Worm (Caenorhabditis elegans) whole organism, L4 larva: ENCODE results near the gene str-103.
A peak's percentile ranks its signal among the peaks of the same experiment; 100 is the strongest.

Source experiments
- F26F4.8 ChIP-seq: fragments of 200-800 bp; sonication (Bioruptor generic); conservative IDR thresholded peaks from 2 replicates; pipeline ENCODE4 v1.3.6; 2022; ENCODE audit warnings: missing genetic modification characterization, missing compliant biosample characterization
- F49E8.2 ChIP-seq: sonication (generic microtip); optimal IDR thresholded peaks from 2 replicates; lab custom pipeline; 2016; ENCODE audit warnings: missing compliant biosample characterization, mild to moderate bottlenecking, missing genetic modification characterization, borderline replicate concordance
- Y105C5A.15 ChIP-seq: fragments of 200-800 bp; sonication (Bioruptor generic); IDR thresholded peaks from 2 replicates; pipeline ENCODE4 v1.3.6; 2022; ENCODE audit warnings: missing genetic modification characterization, missing compliant biosample characterization
- Y75B8A.6 ChIP-seq: fragments of 200-800 bp; sonication (Bioruptor generic); IDR thresholded peaks from 2 replicates; pipeline ENCODE4 v1.3.6; 2022; ENCODE audit warnings: missing genetic modification reagents, missing genetic modification characterization, missing compliant biosample characterization
- ZK546.5 ChIP-seq, 2 experiments: sonication (generic microtip); optimal IDR thresholded peaks; 2 replicates each; lab custom pipeline; 2017; ENCODE audit warnings: missing biosample characterization in 2 of 2, missing genetic modification characterization in 2 of 2
- ama-1 ChIP-seq: fragments of 150-350 bp; optimal IDR thresholded peaks from 2 replicates; lab custom pipeline; 2014; ENCODE audit warnings: inconsistent platforms, mixed read lengths
- ceh-20 ChIP-seq: fragments of 200-800 bp; sonication (Bioruptor generic); IDR thresholded peaks from 2 replicates; pipeline ENCODE4 v1.3.6; 2022; ENCODE audit warnings: missing genetic modification reagents, missing genetic modification characterization, missing compliant biosample characterization
- ceh-32 ChIP-seq: sonication (generic microtip); optimal IDR thresholded peaks from 2 replicates; lab custom pipeline; 2016; ENCODE audit warnings: mild to moderate bottlenecking, missing genetic modification characterization, missing compliant biosample characterization; ENCODE audit not compliant: poor library complexity
- ceh-44 ChIP-seq: fragments of 200-800 bp; sonication (Bioruptor generic); IDR thresholded peaks from 2 replicates; pipeline ENCODE4 v1.3.6; 2022; ENCODE audit warnings: missing genetic modification reagents, missing genetic modification characterization, missing compliant biosample characterization
- cey-2 ChIP-seq: sonication (generic microtip); optimal IDR thresholded peaks from 3 replicates; lab custom pipeline; 2017; ENCODE audit warnings: missing genetic modification characterization, mild to moderate bottlenecking, missing compliant biosample characterization, antibody characterized with exemption, borderline replicate concordance; ENCODE audit not compliant: insufficient read depth
- ctbp-1 ChIP-seq: fragments of 200-800 bp; sonication (Bioruptor generic); IDR thresholded peaks from 2 replicates; pipeline ENCODE4 v1.3.6; 2022; ENCODE audit warnings: missing genetic modification reagents, missing genetic modification characterization, missing compliant biosample characterization
- daf-16 ChIP-seq, 3 experiments: sonication (generic microtip); optimal IDR thresholded peaks; 2 replicates each; lab custom pipeline; 2016 to 2017; ENCODE audit warnings: missing genetic modification characterization in 3 of 3, missing genetic modification reagents in 3 of 3, mild to moderate bottlenecking in 2 of 3, missing compliant biosample characterization in 2 of 3, missing biosample characterization in 1 of 3, moderate library complexity in 1 of 3
- daf-8 ChIP-seq: fragments of 200-800 bp; sonication (Bioruptor generic); IDR thresholded peaks from 2 replicates; pipeline ENCODE4 v1.3.6; 2022; ENCODE audit warnings: missing genetic modification characterization, missing compliant biosample characterization
- dmd-6 ChIP-seq: fragments of 200-800 bp; sonication (Bioruptor generic); IDR thresholded peaks from 2 replicates; pipeline ENCODE4 v1.3.6; 2022; ENCODE audit warnings: missing genetic modification reagents, missing genetic modification characterization, missing compliant biosample characterization
- dmd-9 ChIP-seq: fragments of 200-800 bp; sonication (Bioruptor generic); IDR thresholded peaks from 2 replicates; pipeline ENCODE4 v1.3.6; 2022; ENCODE audit warnings: missing genetic modification reagents, missing genetic modification characterization, missing compliant biosample characterization
- dpl-1 ChIP-seq: fragments of 150-350 bp; optimal IDR thresholded peaks from 2 replicates; lab custom pipeline; 2014; ENCODE audit warnings: missing biosample characterization, missing genetic modification reagents, missing genetic modification characterization
- dve-1 ChIP-seq: sonication (generic microtip); optimal IDR thresholded peaks from 2 replicates; lab custom pipeline; 2017; ENCODE audit warnings: antibody characterized with exemption, mild to moderate bottlenecking, missing genetic modification characterization, missing compliant biosample characterization; ENCODE audit not compliant: insufficient read depth
- egl-27 ChIP-seq: sonication (generic microtip); optimal IDR thresholded peaks from 3 replicates; lab custom pipeline; 2017; ENCODE audit warnings: missing biosample characterization, missing genetic modification reagents, missing genetic modification characterization
- egl-43 ChIP-seq: fragments of 200-800 bp; sonication (Bioruptor generic); IDR thresholded peaks from 2 replicates; pipeline ENCODE4 v1.3.6; 2022; ENCODE audit warnings: missing genetic modification reagents, missing genetic modification characterization, missing compliant biosample characterization
- hlh-11 ChIP-seq: fragments of 200-800 bp; sonication (Bioruptor generic); optimal IDR thresholded peaks from 2 replicates; lab custom pipeline; 2018; ENCODE audit warnings: mild to moderate bottlenecking, missing genetic modification characterization, missing compliant biosample characterization
- hlh-30 ChIP-seq: sonication (generic microtip); optimal IDR thresholded peaks from 2 replicates; lab custom pipeline; 2017; ENCODE audit warnings: antibody characterized with exemption, mild to moderate bottlenecking, missing genetic modification characterization, missing compliant biosample characterization; ENCODE audit not compliant: insufficient read depth
- lin-13 ChIP-seq: fragments of 150-350 bp; optimal IDR thresholded peaks from 2 replicates; lab custom pipeline; 2014; ENCODE audit warnings: missing biosample characterization, missing genetic modification reagents, missing genetic modification characterization
- lin-15B ChIP-seq: fragments of 150-350 bp; sonication (generic microtip); optimal IDR thresholded peaks from 3 replicates; lab custom pipeline; 2014; ENCODE audit warnings: missing biosample characterization, missing genetic modification characterization
- lin-29 ChIP-seq: fragments of 200-800 bp; sonication (Bioruptor generic); IDR thresholded peaks from 2 replicates; pipeline ENCODE4 v1.3.6; 2022; ENCODE audit warnings: missing genetic modification reagents, missing genetic modification characterization, missing compliant biosample characterization
- lin-38 ChIP-seq: fragments of 200-800 bp; sonication (Bioruptor generic); IDR thresholded peaks from 2 replicates; pipeline ENCODE4 v1.3.6; 2022; ENCODE audit warnings: missing genetic modification reagents, missing genetic modification characterization, missing compliant biosample characterization
- lin-39 ChIP-seq: fragments of 150-350 bp; optimal IDR thresholded peaks from 2 replicates; lab custom pipeline; 2014; ENCODE audit warnings: missing biosample characterization, missing genetic modification reagents, missing genetic modification characterization
- mxl-3 ChIP-seq: fragments of 200-800 bp; sonication (Bioruptor generic); optimal IDR thresholded peaks from 2 replicates; lab custom pipeline; 2018; ENCODE audit warnings: mild to moderate bottlenecking, missing genetic modification characterization, missing compliant biosample characterization
- nhr-25 ChIP-seq: sonication (generic microtip); optimal IDR thresholded peaks from 2 replicates; lab custom pipeline; 2017; ENCODE audit warnings: missing genetic modification characterization, mild to moderate bottlenecking, missing compliant biosample characterization, antibody characterized with exemption, moderate library complexity, borderline replicate concordance; ENCODE audit not compliant: insufficient read depth
- nhr-28 ChIP-seq: fragments of 150-350 bp; optimal IDR thresholded peaks from 2 replicates; lab custom pipeline; 2014; ENCODE audit warnings: missing biosample characterization, missing genetic modification characterization
- nhr-42 ChIP-seq: fragments of 200-800 bp; sonication (Bioruptor generic); IDR thresholded peaks from 2 replicates; pipeline ENCODE4 v1.3.6; 2022; ENCODE audit warnings: missing genetic modification characterization, missing compliant biosample characterization
- nhr-48 ChIP-seq: sonication (generic microtip); optimal IDR thresholded peaks from 2 replicates; lab custom pipeline; 2016; ENCODE audit warnings: mild to moderate bottlenecking, missing genetic modification characterization, missing compliant biosample characterization
- nhr-76 ChIP-seq: fragments of 150-350 bp; optimal IDR thresholded peaks from 2 replicates; lab custom pipeline; 2014; ENCODE audit warnings: missing biosample characterization, missing genetic modification characterization
- nhr-77 ChIP-seq: fragments of 150-350 bp; optimal IDR thresholded peaks from 2 replicates; lab custom pipeline; 2014; ENCODE audit warnings: missing biosample characterization, missing genetic modification characterization
- pha-4 ChIP-seq, 2 experiments: fragments of 150-350 bp in 1 of 2; fragments of 200-800 bp in 1 of 2; sonication (Bioruptor generic) in 1 of 2; IDR thresholded peaks in 1 of 2; optimal IDR thresholded peaks in 1 of 2; 2 replicates each; pipeline versions ENCODE4 v1.3.6 to Lab custom; 2014 to 2022; ENCODE audit warnings: missing genetic modification characterization in 2 of 2, missing genetic modification reagents in 2 of 2, missing biosample characterization in 1 of 2, missing compliant biosample characterization in 1 of 2
- pqm-1 ChIP-seq: sonication (generic microtip); optimal IDR thresholded peaks from 2 replicates; lab custom pipeline; 2017; ENCODE audit warnings: missing biosample characterization, missing genetic modification characterization
- skn-1 ChIP-seq: fragments of 150-350 bp; optimal IDR thresholded peaks from 2 replicates; lab custom pipeline; 2014; ENCODE audit warnings: missing biosample characterization, missing genetic modification characterization
- spr-1 ChIP-seq: sonication (generic microtip); optimal IDR thresholded peaks from 2 replicates; lab custom pipeline; 2016; ENCODE audit warnings: mild to moderate bottlenecking, missing genetic modification characterization, missing compliant biosample characterization
- spr-3 ChIP-seq: fragments of 200-800 bp; sonication (Bioruptor generic); optimal IDR thresholded peaks from 2 replicates; lab custom pipeline; 2018; ENCODE audit warnings: mild to moderate bottlenecking, missing genetic modification characterization, missing compliant biosample characterization
- unc-62 ChIP-seq, 3 experiments: fragments of 150-350 bp in 1 of 3; sonication (generic microtip); optimal IDR thresholded peaks in 2 of 3; peaks in 1 of 3; 1 replicate in 1 of 3; 2 replicates in 2 of 3; lab custom pipeline; 2014 to 2017; ENCODE audit warnings: missing biosample characterization in 3 of 3, missing genetic modification characterization in 3 of 3, missing genetic modification reagents in 3 of 3, missing genotype in 1 of 3
- vab-7 ChIP-seq: fragments of 200-800 bp; sonication (Bioruptor generic); IDR thresholded peaks from 2 replicates; pipeline ENCODE4 v1.3.6; 2022; ENCODE audit warnings: missing genetic modification reagents, missing genetic modification characterization, missing compliant biosample characterization
- zag-1 ChIP-seq: fragments of 150-350 bp; optimal IDR thresholded peaks from 2 replicates; lab custom pipeline; 2014; ENCODE audit warnings: missing biosample characterization, missing genetic modification characterization
- zfp-3 ChIP-seq: fragments of 200-800 bp; sonication (Bioruptor generic); conservative IDR thresholded peaks from 2 replicates; pipeline ENCODE4 v1.3.6; 2022; ENCODE audit warnings: missing genetic modification reagents, missing genetic modification characterization, missing compliant biosample characterization
- zip-11 ChIP-seq: fragments of 200-800 bp; sonication (Bioruptor generic); IDR thresholded peaks from 2 replicates; pipeline ENCODE4 v1.3.6; 2022; ENCODE audit warnings: missing genetic modification characterization, missing compliant biosample characterization
- zip-2 ChIP-seq: fragments of 150-350 bp; optimal IDR thresholded peaks from 2 replicates; lab custom pipeline; 2014; ENCODE audit warnings: missing biosample characterization, missing genetic modification characterization

The str-103 gene

ce11 chrV:16075250-16075709 lies 43.2 kb downstream of the str-103 start, which contains the start of the genes F14H3.12 and srj-29:
TSS of gene F14H3.12 (minus strand) at chrV:16075323.
TSS of gene srj-29 (plus strand) at chrV:16075659.
- no peak for TF ChIP-seq ctbp-1
- TF ChIP-seq zip-11 (GFP tag; lab: Robert Waterston, UW) = no peak
- TF ChIP-seq lin-15B (tag; lab: Kevin White, UChicago) = no peak
- TF ChIP-seq pqm-1 (tag; lab: Kevin White, UChicago) = peak; percentile 73
- TF ChIP-seq dve-1 (tag; lab: Kevin White, UChicago) = peak; percentile 79
- peak; percentile 74 for TF ChIP-seq nhr-28 (tag; lab: Kevin White, UChicago)
- TF ChIP-seq ama-1 (lab: Kevin White, UChicago) = no peak
- TF ChIP-seq hlh-11 (tag; lab: Kevin White, UChicago) = peak; percentile 49
- no peak for TF ChIP-seq ceh-32 (tag; lab: Kevin White, UChicago)
- TF ChIP-seq mxl-3 = no peak
- no peak for TF ChIP-seq daf-16 (GFP tag; optimal IDR thresholded peaks at IDR 0.05; lab: Kevin White, UChicago)
- peak; percentile 83 for TF ChIP-seq daf-16 (tag; optimal IDR thresholded peaks at IDR 0.05; lab: Kevin White, UChicago)
- peak; percentile 74 for TF ChIP-seq dmd-6
- TF ChIP-seq pha-4 (GFP tag; IDR thresholded peaks at IDR 0.05; lab: Robert Waterston, UW) = no peak
- no peak for TF ChIP-seq pha-4 (tag; optimal IDR thresholded peaks at IDR 0.05; lab: Kevin White, UChicago)
- TF ChIP-seq dmd-9 = no peak
- TF ChIP-seq nhr-25 (tag; lab: Kevin White, UChicago) = no peak
- no peak for TF ChIP-seq egl-27
- peak; percentile 52 for TF ChIP-seq nhr-77 (tag; lab: Kevin White, UChicago)
- TF ChIP-seq egl-43 (GFP tag; lab: Robert Waterston, UW) = no peak

- TF ChIP-seq vab-7 (GFP tag; lab: Robert Waterston, UW) (no peak), daf-8 (GFP tag; lab: Robert Waterston, UW) (no peak), lin-15B (tag; lab: Kevin White, UChicago) (no peak), zip-2 (no peak), dpl-1 (GFP tag; lab: Kevin White, UChicago) (no peak), zag-1 (tag; lab: Kevin White, UChicago) (no peak), nhr-48 (tag; lab: Kevin White, UChicago) (no peak), ceh-32 (tag; lab: Kevin White, UChicago) (no peak)
Measured at ce11 chrV:16073856-16074255, 44.6 kb downstream of the str-103 start, which contains the start of gene srj-10. TSS of gene srj-10 (minus strand) at chrV:16073956.

- TF ChIP-seq spr-1 (tag; lab: Kevin White, UChicago) = no peak
- TF ChIP-seq zfp-3 = no peak
- TF ChIP-seq hlh-30 (tag; lab: Kevin White, UChicago) = no peak
- no peak for TF ChIP-seq daf-16 (GFP tag; optimal IDR thresholded peaks at IDR 0.05; lab: Kevin White, UChicago)
- TF ChIP-seq daf-16 (tag; optimal IDR thresholded peaks at IDR 0.05; lab: Kevin White, UChicago) = peak; percentile 54
- no peak for TF ChIP-seq egl-27
- no peak for TF ChIP-seq Y75B8A.6 (GFP tag; lab: Robert Waterston, UW)
- no peak for TF ChIP-seq hlh-11 (tag; lab: Kevin White, UChicago)
- no peak for TF ChIP-seq lin-38 (GFP tag; lab: Robert Waterston, UW)
- TF ChIP-seq nhr-42 = no peak
- no peak for TF ChIP-seq cey-2
- TF ChIP-seq nhr-25 (tag; lab: Kevin White, UChicago) = no peak
- no peak for TF ChIP-seq ceh-44
- TF ChIP-seq lin-29 (GFP tag; lab: Robert Waterston, UW) = no peak
- TF ChIP-seq lin-13 (GFP tag; lab: Kevin White, UChicago) = no peak
- TF ChIP-seq ZK546.5 (tag; optimal IDR thresholded peaks at IDR 0.05; lab: Kevin White, UChicago) = no peak
- no peak for TF ChIP-seq F49E8.2
- no peak for TF ChIP-seq Y105C5A.15 (GFP tag; lab: Robert Waterston, UW)
- no peak for TF ChIP-seq ctbp-1
- TF ChIP-seq skn-1 (tag; lab: Kevin White, UChicago) = no peak
- TF ChIP-seq spr-3 = no peak
- TF ChIP-seq F26F4.8 (GFP tag; lab: Robert Waterston, UW) = no peak
- TF ChIP-seq lin-39 (tag; lab: Kevin White, UChicago) = no peak
- TF ChIP-seq zag-1 (tag; lab: Kevin White, UChicago) = no peak
- peak in 1 of 2 experiments; percentile 62 for TF ChIP-seq unc-62 (GFP tag; optimal IDR thresholded peaks at IDR 0.05 in 1 of 2; lab: Kevin White, UChicago)
- no peak for TF ChIP-seq unc-62 (tag; optimal IDR thresholded peaks at IDR 0.05; lab: Kevin White, UChicago)
- TF ChIP-seq nhr-76 (tag; lab: Kevin White, UChicago) = no peak
- TF ChIP-seq nhr-28 (tag; lab: Kevin White, UChicago) = peak; percentile 89
- no peak for TF ChIP-seq ceh-20 (GFP tag; lab: Robert Waterston, UW)
Measured at ce11 chrV:16071167-16071566, 47.3 kb downstream of the str-103 start, which contains the start of gene nhr-176. TSS of gene nhr-176 (plus strand) at chrV:16071325.
